Fruit fly (Drosophila melanogaster) whole organism, embryonic: Measurements from ENCODE around the gene CG7016.

ENCODE experiments used
- B-H1 ChIP-seq: fragments of 200-800 bp; sonication (Bioruptor generic); IDR thresholded peaks from 3 replicates; pipeline ENCODE4 v1.3.6; 2022; ENCODE audit warnings: missing biosample characterization, missing genetic modification characterization
- C15 ChIP-seq: fragments of 200-800 bp; sonication (Bioruptor generic); IDR thresholded peaks from 3 replicates; pipeline ENCODE4 v1.3.6; 2022; ENCODE audit warnings: missing biosample characterization, missing genetic modification characterization
- CG10274 ChIP-seq: fragments of 200-800 bp; sonication (Bioruptor generic); optimal IDR thresholded peaks from 3 replicates; lab custom pipeline; 2017; ENCODE audit warnings: missing biosample characterization, mild to moderate bottlenecking, missing genetic modification characterization
- CG12104 ChIP-seq: fragments of 200-800 bp; sonication (Bioruptor generic); optimal IDR thresholded peaks from 3 replicates; lab custom pipeline; 2016; ENCODE audit warnings: missing biosample characterization, missing genetic modification characterization
- CG12659 ChIP-seq: fragments of 200-800 bp; sonication (Bioruptor generic); optimal IDR thresholded peaks from 3 replicates; lab custom pipeline; 2017; ENCODE audit warnings: mild to moderate bottlenecking, missing biosample characterization, missing genetic modification reagents, missing genetic modification characterization
- CG15514 ChIP-seq: fragments of 200-800 bp; sonication (Bioruptor generic); optimal IDR thresholded peaks from 3 replicates; lab custom pipeline; 2017; ENCODE audit warnings: missing biosample characterization, missing genetic modification characterization, mild to moderate bottlenecking, moderate library complexity, missing genetic modification reagents
- CG17829 ChIP-seq: fragments of 200-800 bp; optimal IDR thresholded peaks from 2 replicates; lab custom pipeline; 2019; ENCODE audit warnings: missing biosample characterization, mild to moderate bottlenecking, missing genetic modification characterization, moderate library complexity
- CG17912 ChIP-seq: fragments of 200-800 bp; sonication (Bioruptor generic); optimal IDR thresholded peaks from 2 replicates; lab custom pipeline; 2018; ENCODE audit warnings: missing biosample characterization, mild to moderate bottlenecking, missing genetic modification characterization
- CG18262 ChIP-seq: fragments of 200-800 bp; optimal IDR thresholded peaks from 3 replicates; lab custom pipeline; 2019; ENCODE audit warnings: missing biosample characterization, mild to moderate bottlenecking, missing genetic modification characterization, moderate library complexity
- CG2116 ChIP-seq: fragments of 200-800 bp; sonication (Bioruptor generic); optimal IDR thresholded peaks from 3 replicates; lab custom pipeline; 2018; ENCODE audit warnings: missing biosample characterization, mild to moderate bottlenecking, missing genetic modification characterization
- CG2712 ChIP-seq: fragments of 200-800 bp; optimal IDR thresholded peaks from 3 replicates; lab custom pipeline; 2019; ENCODE audit warnings: missing biosample characterization, mild to moderate bottlenecking, missing genetic modification characterization, moderate library complexity
- CG31365 ChIP-seq: fragments of 200-800 bp; sonication (Bioruptor generic); optimal IDR thresholded peaks from 2 replicates; lab custom pipeline; 2018; ENCODE audit warnings: missing biosample characterization, mild to moderate bottlenecking, missing genetic modification characterization
- CG33557 ChIP-seq: fragments of 200-800 bp; sonication (Bioruptor generic); optimal IDR thresholded peaks from 2 replicates; lab custom pipeline; 2019; ENCODE audit warnings: missing biosample characterization, mild to moderate bottlenecking, missing genetic modification characterization, moderate library complexity
- CG3847 ChIP-seq: fragments of 200-800 bp; sonication (Bioruptor generic); IDR thresholded peaks from 2 replicates; pipeline ENCODE4 v1.3.6; 2022; ENCODE audit warnings: missing biosample characterization, missing genetic modification characterization
- CG6175 ChIP-seq: fragments of 200-800 bp; sonication (Bioruptor generic); IDR thresholded peaks from 3 replicates; pipeline ENCODE4 v1.3.6; 2022; ENCODE audit warnings: missing biosample characterization, missing genetic modification characterization
- Dp ChIP-seq: fragments of 200-800 bp; sonication (Bioruptor generic); optimal IDR thresholded peaks from 2 replicates; lab custom pipeline; 2018; ENCODE audit warnings: missing biosample characterization, mild to moderate bottlenecking, missing genetic modification characterization, moderate library complexity
- E2f2 ChIP-seq: fragments of 200-800 bp; sonication (Bioruptor generic); IDR thresholded peaks from 2 replicates; pipeline ENCODE4 v1.3.6; 2022; ENCODE audit warnings: missing biosample characterization, missing genetic modification characterization
- Elba2 ChIP-seq: fragments of 200-800 bp; sonication (Bioruptor generic); optimal IDR thresholded peaks from 3 replicates; lab custom pipeline; 2016; ENCODE audit warnings: missing biosample characterization, missing genetic modification characterization
- GATAe ChIP-seq: fragments of 200-800 bp; sonication (Bioruptor generic); conservative IDR thresholded peaks from 2 replicates; pipeline ENCODE4 v1.3.6; 2022; ENCODE audit warnings: missing biosample characterization, missing genetic modification characterization
- H2.0 ChIP-seq: fragments of 200-800 bp; sonication (Bioruptor generic); IDR thresholded peaks from 2 replicates; pipeline ENCODE4 v1.3.6; 2022; ENCODE audit warnings: missing biosample characterization, missing genetic modification characterization
- Hsf ChIP-seq: fragments of 200-800 bp; sonication (Bioruptor generic); optimal IDR thresholded peaks from 3 replicates; lab custom pipeline; 2016; ENCODE audit warnings: missing biosample characterization, missing genetic modification characterization
- Lhr ChIP-seq: fragments of 200-800 bp; sonication (Bioruptor generic); optimal IDR thresholded peaks from 3 replicates; lab custom pipeline; 2017; ENCODE audit warnings: mild to moderate bottlenecking, missing biosample characterization, missing genetic modification reagents, missing genetic modification characterization
- Lpt ChIP-seq: fragments of >200 bp; optimal IDR thresholded peaks from 2 replicates; lab custom pipeline; 2018; ENCODE audit warnings: missing biosample characterization, missing genetic modification characterization
- MTF-1 ChIP-seq: fragments of 200-800 bp; sonication (Bioruptor generic); optimal IDR thresholded peaks from 2 replicates; lab custom pipeline; 2018; ENCODE audit warnings: missing biosample characterization, mild to moderate bottlenecking, missing genetic modification characterization, borderline replicate concordance
- Max ChIP-seq: fragments of 200-800 bp; sonication (Bioruptor generic); optimal IDR thresholded peaks from 2 replicates; lab custom pipeline; 2016; ENCODE audit warnings: missing biosample characterization, mild to moderate bottlenecking, missing genetic modification characterization
- NC2α ChIP-seq: fragments of 200-800 bp; sonication (Bioruptor generic); optimal IDR thresholded peaks from 2 replicates; lab custom pipeline; 2016; ENCODE audit warnings: missing biosample characterization, missing genetic modification characterization
- NFAT ChIP-seq: fragments of 200-800 bp; sonication (Bioruptor generic); IDR thresholded peaks from 2 replicates; pipeline ENCODE4 v1.3.6; 2022; ENCODE audit warnings: missing biosample characterization, missing genetic modification characterization
- Oaz ChIP-seq: fragments of 200-800 bp; sonication (Bioruptor generic); IDR thresholded peaks from 2 replicates; pipeline ENCODE4 v1.3.6; 2022; ENCODE audit warnings: missing biosample characterization, missing genetic modification characterization
- Scr ChIP-seq: fragments of 200-800 bp; sonication (Bioruptor generic); IDR thresholded peaks from 2 replicates; pipeline ENCODE4 v1.3.6; 2022; ENCODE audit warnings: missing biosample characterization, missing genetic modification characterization; ENCODE audit not compliant: partially characterized antibody
- TFAM ChIP-seq: fragments of 200-800 bp; sonication (Bioruptor generic); optimal IDR thresholded peaks from 2 replicates; lab custom pipeline; 2017; ENCODE audit warnings: missing biosample characterization, missing genetic modification characterization, inconsistent platforms
- aop ChIP-seq: fragments of 200-800 bp; sonication (Bioruptor generic); IDR thresholded peaks from 2 replicates; pipeline ENCODE4 v1.3.6; 2022; ENCODE audit warnings: missing biosample characterization, missing genetic modification characterization
- bbx ChIP-seq: fragments of 200-800 bp; sonication (Bioruptor generic); IDR thresholded peaks from 2 replicates; pipeline ENCODE4 v1.3.6; 2022; ENCODE audit warnings: missing biosample characterization, missing genetic modification characterization; ENCODE audit not compliant: partially characterized antibody
- cg ChIP-seq: fragments of 200-800 bp; sonication (Bioruptor generic); optimal IDR thresholded peaks from 3 replicates; lab custom pipeline; 2019; ENCODE audit warnings: missing biosample characterization, mild to moderate bottlenecking, missing genetic modification characterization, moderate library complexity
- da ChIP-seq: fragments of 200-800 bp; sonication (Bioruptor generic); optimal IDR thresholded peaks from 2 replicates; lab custom pipeline; 2016; ENCODE audit warnings: missing biosample characterization, missing genetic modification characterization
- dysf ChIP-seq: fragments of 200-800 bp; sonication (Bioruptor generic); IDR thresholded peaks from 3 replicates; pipeline ENCODE4 v1.3.6; 2022; ENCODE audit warnings: missing biosample characterization, missing genetic modification characterization
- en ChIP-seq: fragments of 200-800 bp; sonication (Bioruptor generic); optimal IDR thresholded peaks from 2 replicates; lab custom pipeline; 2016; ENCODE audit warnings: missing biosample characterization, missing genetic modification characterization
- gce ChIP-seq: fragments of 200-800 bp; sonication (Bioruptor generic); IDR thresholded peaks from 3 replicates; pipeline ENCODE4 v1.3.6; 2022; ENCODE audit warnings: missing biosample characterization, missing genetic modification characterization
- ken ChIP-seq: fragments of 200-800 bp; sonication (Bioruptor generic); IDR thresholded peaks from 3 replicates; pipeline ENCODE4 v1.3.6; 2022; ENCODE audit warnings: missing biosample characterization, missing genetic modification characterization
- kni ChIP-seq: fragments of 200-800 bp; sonication (Bioruptor generic); optimal IDR thresholded peaks from 3 replicates; lab custom pipeline; 2017; ENCODE audit warnings: mild to moderate bottlenecking, missing biosample characterization, missing genetic modification reagents, missing genetic modification characterization
- nmo ChIP-seq: fragments of 200-800 bp; sonication (Bioruptor generic); optimal IDR thresholded peaks from 2 replicates; lab custom pipeline; 2018; ENCODE audit warnings: missing biosample characterization, mild to moderate bottlenecking, missing genetic modification characterization, moderate library complexity
- pan ChIP-seq, 4 experiments: fragments of >200 bp in 3 of 4; fragments of 200-800 bp in 1 of 4; sonication (Bioruptor generic) in 1 of 4; optimal IDR thresholded peaks in 3 of 4; IDR thresholded peaks in 1 of 4; 2 replicates each; pipeline versions ENCODE4 v1.3.6 to Lab custom; 2017 to 2022; ENCODE audit warnings: missing biosample characterization in 2 of 4, missing genetic modification characterization in 2 of 4, mixed read lengths in 1 of 4
- row ChIP-seq: fragments of 200-800 bp; sonication (Bioruptor generic); IDR thresholded peaks from 3 replicates; pipeline ENCODE4 v1.3.6; 2022; ENCODE audit warnings: missing biosample characterization, missing genetic modification characterization
- schlank ChIP-seq: fragments of 200-800 bp; sonication (Bioruptor generic); optimal IDR thresholded peaks from 2 replicates; lab custom pipeline; 2018; ENCODE audit warnings: missing biosample characterization, mild to moderate bottlenecking, missing genetic modification characterization
- sqz ChIP-seq: fragments of 200-800 bp; sonication (Bioruptor generic); optimal IDR thresholded peaks from 3 replicates; lab custom pipeline; 2018; ENCODE audit warnings: missing biosample characterization, mild to moderate bottlenecking, missing genetic modification characterization
- ssp ChIP-seq: fragments of 200-800 bp; sonication (Bioruptor generic); IDR thresholded peaks from 2 replicates; pipeline ENCODE4 v1.3.6; 2022; ENCODE audit warnings: missing biosample characterization, missing genetic modification characterization
- ttk ChIP-seq: fragments of 200-800 bp; sonication (Bioruptor generic); IDR thresholded peaks from 2 replicates; pipeline ENCODE4 v2.1.2; 2022; ENCODE audit warnings: missing biosample characterization, missing genetic modification characterization
- vnd ChIP-seq: fragments of 200-800 bp; sonication (Bioruptor generic); IDR thresholded peaks from 3 replicates; pipeline ENCODE4 v1.3.6; 2022; ENCODE audit warnings: missing biosample characterization, missing genetic modification characterization; ENCODE audit not compliant: partially characterized antibody
- zen ChIP-seq: fragments of 200-800 bp; sonication (Bioruptor generic); optimal IDR thresholded peaks from 3 replicates; lab custom pipeline; 2018; ENCODE audit warnings: missing biosample characterization, mild to moderate bottlenecking, missing genetic modification characterization, moderate library complexity
- zf30C ChIP-seq: fragments of 200-800 bp; sonication (Bioruptor generic); optimal IDR thresholded peaks from 3 replicates; lab custom pipeline; 2018; ENCODE audit warnings: missing biosample characterization, mild to moderate bottlenecking, missing genetic modification characterization

CG7016 gene

DNA sequence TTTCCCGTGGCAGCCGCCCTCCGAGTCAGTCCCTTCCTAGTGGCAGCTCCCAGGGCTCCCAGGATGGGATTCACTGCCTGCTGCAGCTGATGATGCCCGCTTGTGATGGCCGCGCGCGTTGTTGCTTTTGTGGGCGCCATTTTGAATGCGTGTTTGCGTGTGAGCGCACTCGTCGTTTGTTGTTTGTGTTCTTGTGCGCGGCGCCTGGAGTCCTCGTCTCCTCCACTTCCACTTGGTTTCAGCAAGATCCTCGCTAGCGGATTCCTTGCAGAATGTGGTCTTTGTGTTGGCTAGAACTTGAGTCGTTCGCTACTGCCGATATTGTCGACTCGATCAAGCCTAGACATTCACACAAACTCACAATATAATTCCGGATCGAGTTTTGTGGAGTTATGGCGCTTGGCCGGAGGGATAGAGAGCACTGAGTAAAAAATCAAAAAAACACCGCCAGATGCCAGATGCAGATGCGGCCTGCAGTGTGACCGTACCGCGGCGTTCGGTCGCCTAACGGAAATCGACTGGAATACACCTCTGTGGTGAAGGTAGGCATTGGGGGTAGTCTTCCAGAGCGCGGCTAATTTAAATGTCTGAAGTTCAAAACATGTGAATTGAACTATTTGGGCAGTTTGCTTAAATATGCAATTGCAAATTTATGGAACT is 7.8 kb downstream of the CG7016 start, which contains the start of gene CycB3 (continued):
- TF ChIP-seq CG3847 (GFP tag; lab: Robert Waterston, UW) (peak; percentile 42), CG17912 (GFP tag; lab: Kevin White, UChicago) (peak; percentile 69), aop (no peak), CG10274 (GFP tag; lab: Kevin White, UChicago) (no peak), NFAT (GFP tag; lab: Robert Waterston, UW) (no peak), GATAe (GFP tag; lab: Robert Waterston, UW) (no peak), Oaz (GFP tag; lab: Robert Waterston, UW) (no peak), CG18262 (tag; lab: Kevin White, UChicago) (peak; percentile 17), en (no peak), CG2712 (peak; percentile 36), TFAM (no peak), dysf (GFP tag; lab: Robert Waterston, UW) (no peak), CG33557 (GFP tag; lab: Kevin White, UChicago) (peak; percentile 8), CG6175 (GFP tag; lab: Robert Waterston, UW) (no peak), NC2α (GFP tag; lab: Kevin White, UChicago) (no peak), vnd (no peak), H2.0 (GFP tag; lab: Robert Waterston, UW) (no peak), MTF-1 (GFP tag; lab: Kevin White, UChicago) (peak; percentile 63), CG2116 (GFP tag; lab: Kevin White, UChicago) (peak; percentile 99), nmo (GFP tag; lab: Kevin White, UChicago) (peak; percentile 50), zf30C (GFP tag; lab: Kevin White, UChicago) (peak; percentile 14), ken (GFP tag; lab: Robert Waterston, UW) (0 out of 3 replicates have a peak, but pooled peaks have one; percentile 9), Elba2 (GFP tag; lab: Kevin White, UChicago) (no peak), Dp (GFP tag; lab: Kevin White, UChicago) (peak; percentile 99), schlank (peak; percentile 13), B-H1 (GFP tag; lab: Robert Waterston, UW) (no peak), Scr (peak; percentile 44; the same call in 1 of the 2 replicates), zen (tag; lab: Kevin White, UChicago) (peak; percentile 33), C15 (GFP tag; lab: Robert Waterston, UW) (no peak), E2f2 (GFP tag; lab: Robert Waterston, UW) (peak; percentile 100), gce (GFP tag; lab: Robert Waterston, UW) (peak; percentile 39; the same call in 1 of the 3 replicates), CG17829 (tag; lab: Kevin White, UChicago) (peak; percentile 54), kni (GFP tag; lab: Kevin White, UChicago) (peak; percentile 55), CG31365 (tag; lab: Kevin White, UChicago) (no peak), row (GFP tag; lab: Robert Waterston, UW) (peak; percentile 27; the same call in 1 of the 3 replicates), da (GFP tag; lab: Kevin White, UChicago) (peak; percentile 34), Lpt (GFP tag; lab: Kevin White, UChicago) (no peak), CG12104 (GFP tag; lab: Kevin White, UChicago) (no peak), Max (GFP tag; lab: Kevin White, UChicago) (no peak), Hsf (GFP tag; lab: Kevin White, UChicago) (peak; percentile 11), ssp (peak; percentile 74), CG12659 (GFP tag; lab: Kevin White, UChicago) (peak; percentile 51), ttk (peak; percentile 20; the same call in 1 of the 2 replicates), CG15514 (GFP tag; lab: Kevin White, UChicago) (peak; percentile 81), sqz (peak; percentile 43), cg (peak; percentile 1), pan (optimal IDR thresholded peaks at IDR 0.05; lab: Kevin White, UChicago) (no peak), pan (GFP tag; optimal IDR thresholded peaks at IDR 0.05 in 1 of 2, IDR thresholded peaks at IDR 0.05 in 1 of 2) (peak in 1 of 2 experiments; percentile 38), bbx (GFP tag; lab: Robert Waterston, UW) (peak; percentile 50; the same call in 1 of the 2 replicates), Lhr (GFP tag; lab: Kevin White, UChicago) (peak; percentile 43)
